Fruit fly (Drosophila melanogaster) whole organism, embryonic: ENCODE results near the gene spidey.

Source experiments
- CG10543 ChIP-seq: fragments of 200-800 bp; sonication (Bioruptor generic); optimal IDR thresholded peaks from 3 replicates; lab custom pipeline; 2017; ENCODE audit warnings: missing biosample characterization, mild to moderate bottlenecking, missing genetic modification characterization, moderate library complexity
- CG12942 ChIP-seq: fragments of 200-800 bp; sonication (Bioruptor generic); optimal IDR thresholded peaks from 3 replicates; lab custom pipeline; 2016; ENCODE audit warnings: missing biosample characterization, missing genetic modification characterization
- CG13287 ChIP-seq: fragments of 200-800 bp; sonication (Bioruptor generic); IDR thresholded peaks from 2 replicates; pipeline ENCODE4 v1.3.6; 2022; ENCODE audit warnings: missing biosample characterization, missing genetic modification characterization; ENCODE audit not compliant: partially characterized antibody
- CG13894 ChIP-seq: fragments of 200-800 bp; sonication (Bioruptor generic); optimal IDR thresholded peaks from 3 replicates; lab custom pipeline; 2018; ENCODE audit warnings: missing biosample characterization, mild to moderate bottlenecking, missing genetic modification characterization, moderate library complexity
- CG14860 ChIP-seq: fragments of 200-800 bp; sonication (Bioruptor generic); IDR thresholded peaks from 3 replicates; pipeline ENCODE4 v1.3.6; 2022; ENCODE audit warnings: missing biosample characterization, missing genetic modification characterization; ENCODE audit not compliant: partially characterized antibody
- CG15073 ChIP-seq: fragments of 200-800 bp; sonication (Bioruptor generic); optimal IDR thresholded peaks from 2 replicates; lab custom pipeline; 2016; ENCODE audit warnings: missing biosample characterization, missing genetic modification characterization
- CG17829 ChIP-seq: fragments of 200-800 bp; optimal IDR thresholded peaks from 2 replicates; lab custom pipeline; 2019; ENCODE audit warnings: missing biosample characterization, mild to moderate bottlenecking, missing genetic modification characterization, moderate library complexity
- CG2712 ChIP-seq: fragments of 200-800 bp; optimal IDR thresholded peaks from 3 replicates; lab custom pipeline; 2019; ENCODE audit warnings: missing biosample characterization, mild to moderate bottlenecking, missing genetic modification characterization, moderate library complexity
- CG31224 ChIP-seq: fragments of 200-800 bp; sonication (Bioruptor generic); IDR thresholded peaks from 2 replicates; pipeline ENCODE4 v1.3.6; 2022; ENCODE audit warnings: missing biosample characterization, missing genetic modification characterization
- CG31365 ChIP-seq: fragments of 200-800 bp; sonication (Bioruptor generic); optimal IDR thresholded peaks from 2 replicates; lab custom pipeline; 2018; ENCODE audit warnings: missing biosample characterization, mild to moderate bottlenecking, missing genetic modification characterization
- CG34224 ChIP-seq: fragments of 200-800 bp; sonication (Bioruptor generic); IDR thresholded peaks from 3 replicates; pipeline ENCODE4 v1.3.6; 2022; ENCODE audit warnings: missing biosample characterization, missing genetic modification characterization; ENCODE audit not compliant: partially characterized antibody
- CG34376 ChIP-seq: fragments of 200-800 bp; sonication (Bioruptor generic); optimal IDR thresholded peaks from 2 replicates; lab custom pipeline; 2018; ENCODE audit warnings: missing biosample characterization, mild to moderate bottlenecking, missing genetic modification characterization
- CG34422 ChIP-seq: fragments of 200-800 bp; sonication (Bioruptor generic); IDR thresholded peaks from 3 replicates; pipeline ENCODE4 v1.3.6; 2022; ENCODE audit warnings: missing biosample characterization, missing genetic modification characterization
- CG6654 ChIP-seq: fragments of 200-800 bp; sonication (Bioruptor generic); optimal IDR thresholded peaks from 2 replicates; lab custom pipeline; 2017; ENCODE audit warnings: missing biosample characterization, mild to moderate bottlenecking, missing genetic modification characterization
- CG6765 ChIP-seq: fragments of 200-800 bp; sonication (Bioruptor generic); optimal IDR thresholded peaks from 3 replicates; lab custom pipeline; 2017; ENCODE audit warnings: missing biosample characterization, mild to moderate bottlenecking, missing genetic modification characterization
- CG7372 ChIP-seq: fragments of 200-800 bp; sonication (Bioruptor generic); IDR thresholded peaks from 2 replicates; pipeline ENCODE4 v1.3.6; 2022; ENCODE audit warnings: missing biosample characterization, missing genetic modification characterization
- CG8290 ChIP-seq, 3 experiments: fragments of 200-800 bp; sonication (Bioruptor generic); optimal IDR thresholded peaks; 2 replicates each; lab custom pipeline; 2016 to 2019; ENCODE audit warnings: missing biosample characterization in 3 of 3, missing genetic modification characterization in 3 of 3, mild to moderate bottlenecking in 2 of 3, moderate library complexity in 1 of 3
- CG8765 ChIP-seq: fragments of 200-800 bp; sonication (Bioruptor generic); IDR thresholded peaks from 2 replicates; pipeline ENCODE4 v1.3.6; 2022; ENCODE audit warnings: missing biosample characterization, missing genetic modification characterization
- Eip74EF ChIP-seq, 2 experiments: fragments of 200-800 bp in 1 of 2; fragments of >200 bp in 1 of 2; sonication (Bioruptor generic) in 1 of 2; optimal IDR thresholded peaks; 2 replicates each; lab custom pipeline; 2017 to 2019; ENCODE audit warnings: missing biosample characterization in 2 of 2, missing genetic modification characterization in 2 of 2, mild to moderate bottlenecking in 1 of 2, moderate library complexity in 1 of 2
- Gsc ChIP-seq: fragments of 200-800 bp; sonication (Bioruptor generic); IDR thresholded peaks from 2 replicates; pipeline ENCODE4 v1.3.6; 2022; ENCODE audit warnings: missing biosample characterization, missing genetic modification characterization
- HLH4C ChIP-seq: fragments of 200-800 bp; sonication (Bioruptor generic); IDR thresholded peaks from 3 replicates; pipeline ENCODE4 v1.3.6; 2022; ENCODE audit warnings: missing biosample characterization, missing genetic modification characterization; ENCODE audit not compliant: partially characterized antibody
- Hand ChIP-seq: fragments of 200-800 bp; sonication (Bioruptor generic); optimal IDR thresholded peaks from 2 replicates; lab custom pipeline; 2017; ENCODE audit warnings: mild to moderate bottlenecking, missing biosample characterization, missing genetic modification reagents, missing genetic modification characterization
- Mad ChIP-seq: fragments of 200-800 bp; sonication (Bioruptor generic); optimal IDR thresholded peaks from 2 replicates; lab custom pipeline; 2016; ENCODE audit warnings: missing biosample characterization, missing genetic modification characterization
- Myb ChIP-seq: fragments of 200-800 bp; sonication (Bioruptor generic); optimal IDR thresholded peaks from 2 replicates; lab custom pipeline; 2016; ENCODE audit warnings: missing biosample characterization, missing genetic modification characterization
- NC2α ChIP-seq: fragments of 200-800 bp; sonication (Bioruptor generic); optimal IDR thresholded peaks from 2 replicates; lab custom pipeline; 2016; ENCODE audit warnings: missing biosample characterization, missing genetic modification characterization
- Nf-YB ChIP-seq: fragments of 200-800 bp; sonication (Bioruptor generic); optimal IDR thresholded peaks from 3 replicates; lab custom pipeline; 2019; ENCODE audit warnings: missing biosample characterization, mild to moderate bottlenecking, missing genetic modification characterization, moderate library complexity
- ato ChIP-seq: fragments of 200-800 bp; sonication (Bioruptor generic); IDR thresholded peaks from 2 replicates; pipeline ENCODE4 v1.3.6; 2022; ENCODE audit warnings: missing biosample characterization, missing genetic modification characterization; ENCODE audit not compliant: partially characterized antibody
- bowl ChIP-seq: fragments of 200-800 bp; sonication (Bioruptor generic); IDR thresholded peaks from 2 replicates; pipeline ENCODE4 v1.3.6; 2022; ENCODE audit warnings: missing biosample characterization, missing genetic modification characterization
- caup ChIP-seq: fragments of 200-800 bp; sonication (Bioruptor generic); optimal IDR thresholded peaks from 3 replicates; lab custom pipeline; 2017; ENCODE audit warnings: missing biosample characterization, mild to moderate bottlenecking, missing genetic modification characterization, moderate library complexity; ENCODE audit not compliant: severe bottlenecking
- gfzf ChIP-seq: fragments of 200-800 bp; sonication (Bioruptor generic); optimal IDR thresholded peaks from 2 replicates; lab custom pipeline; 2016; ENCODE audit warnings: missing biosample characterization, mild to moderate bottlenecking, missing genetic modification characterization, moderate library complexity
- hth ChIP-seq: fragments of >200 bp; optimal IDR thresholded peaks from 2 replicates; lab custom pipeline; 2017; ENCODE audit warnings: inconsistent platforms
- insv ChIP-seq, 2 experiments: fragments of 200-800 bp; sonication (Bioruptor generic); optimal IDR thresholded peaks; 3 replicates each; lab custom pipeline; 2016 to 2018; ENCODE audit warnings: missing biosample characterization in 2 of 2, missing genetic modification characterization in 2 of 2
- inv ChIP-seq: fragments of 200-800 bp; sonication (Bioruptor generic); IDR thresholded peaks from 2 replicates; pipeline ENCODE4 v1.3.6; 2022; ENCODE audit warnings: missing biosample characterization, missing genetic modification characterization; ENCODE audit not compliant: partially characterized antibody
- lab ChIP-seq: fragments of 200-800 bp; sonication (Bioruptor generic); optimal IDR thresholded peaks from 3 replicates; lab custom pipeline; 2017; ENCODE audit warnings: missing biosample characterization, missing genetic modification characterization, mild to moderate bottlenecking, moderate library complexity, missing genetic modification reagents
- onecut ChIP-seq: fragments of 200-800 bp; sonication (Bioruptor generic); IDR thresholded peaks from 2 replicates; pipeline ENCODE4 v1.3.6; 2022; ENCODE audit warnings: missing biosample characterization, missing genetic modification characterization
- pan ChIP-seq, 4 experiments: fragments of >200 bp in 3 of 4; fragments of 200-800 bp in 1 of 4; sonication (Bioruptor generic) in 1 of 4; optimal IDR thresholded peaks in 3 of 4; IDR thresholded peaks in 1 of 4; 2 replicates each; pipeline versions ENCODE4 v1.3.6 to Lab custom; 2017 to 2022; ENCODE audit warnings: missing biosample characterization in 2 of 4, missing genetic modification characterization in 2 of 4, mixed read lengths in 1 of 4
- pzg ChIP-seq: fragments of 200-800 bp; sonication (Bioruptor generic); optimal IDR thresholded peaks from 3 replicates; lab custom pipeline; 2018; ENCODE audit warnings: missing biosample characterization, mild to moderate bottlenecking, missing genetic modification characterization, moderate library complexity
- slbo ChIP-seq: fragments of 200-800 bp; sonication (Bioruptor generic); IDR thresholded peaks from 2 replicates; pipeline ENCODE4 v1.3.6; 2022; ENCODE audit warnings: missing biosample characterization, missing genetic modification characterization
- sna ChIP-seq: fragments of 200-800 bp; sonication (Bioruptor generic); IDR thresholded peaks from 2 replicates; pipeline ENCODE4 v1.3.6; 2022; ENCODE audit warnings: missing biosample characterization, missing genetic modification characterization; ENCODE audit not compliant: partially characterized antibody
- stwl ChIP-seq: fragments of 200-800 bp; sonication (Bioruptor generic); optimal IDR thresholded peaks from 3 replicates; lab custom pipeline; 2018; ENCODE audit warnings: missing biosample characterization, mild to moderate bottlenecking, missing genetic modification characterization, moderate library complexity
- sug ChIP-seq: fragments of 200-800 bp; optimal IDR thresholded peaks from 2 replicates; lab custom pipeline; 2019; ENCODE audit warnings: missing biosample characterization, mild to moderate bottlenecking, missing genetic modification characterization, moderate library complexity
- tin ChIP-seq: fragments of 200-800 bp; sonication (Bioruptor generic); optimal IDR thresholded peaks from 3 replicates; lab custom pipeline; 2016; ENCODE audit warnings: missing biosample characterization, missing genetic modification characterization
- tll ChIP-seq, 2 experiments: fragments of 200-800 bp in 1 of 2; fragments of >200 bp in 1 of 2; sonication (Bioruptor generic) in 1 of 2; optimal IDR thresholded peaks; 2 replicates each; lab custom pipeline; 2017 to 2019; ENCODE audit warnings: missing biosample characterization in 2 of 2, missing genetic modification characterization in 2 of 2, mild to moderate bottlenecking in 1 of 2, moderate library complexity in 1 of 2
- vvl ChIP-seq: fragments of 200-800 bp; sonication (Bioruptor generic); IDR thresholded peaks from 2 replicates; pipeline ENCODE4 v1.3.6; 2022; ENCODE audit warnings: missing biosample characterization, missing genetic modification characterization
- wor ChIP-seq: fragments of 200-800 bp; sonication (Bioruptor generic); IDR thresholded peaks from 2 replicates; pipeline ENCODE4 v1.3.6; 2022; ENCODE audit warnings: missing biosample characterization, missing genetic modification characterization
- z ChIP-seq: fragments of 200-800 bp; sonication (Bioruptor generic); IDR thresholded peaks from 3 replicates; pipeline ENCODE4 v1.3.6; 2022; ENCODE audit warnings: missing biosample characterization, missing genetic modification characterization
- zen2 ChIP-seq: fragments of 200-800 bp; sonication (Bioruptor generic); IDR thresholded peaks from 3 replicates; pipeline ENCODE4 v1.3.6; 2022; ENCODE audit warnings: missing biosample characterization, missing genetic modification characterization; ENCODE audit not compliant: partially characterized antibody

Gene spidey

DNA sequence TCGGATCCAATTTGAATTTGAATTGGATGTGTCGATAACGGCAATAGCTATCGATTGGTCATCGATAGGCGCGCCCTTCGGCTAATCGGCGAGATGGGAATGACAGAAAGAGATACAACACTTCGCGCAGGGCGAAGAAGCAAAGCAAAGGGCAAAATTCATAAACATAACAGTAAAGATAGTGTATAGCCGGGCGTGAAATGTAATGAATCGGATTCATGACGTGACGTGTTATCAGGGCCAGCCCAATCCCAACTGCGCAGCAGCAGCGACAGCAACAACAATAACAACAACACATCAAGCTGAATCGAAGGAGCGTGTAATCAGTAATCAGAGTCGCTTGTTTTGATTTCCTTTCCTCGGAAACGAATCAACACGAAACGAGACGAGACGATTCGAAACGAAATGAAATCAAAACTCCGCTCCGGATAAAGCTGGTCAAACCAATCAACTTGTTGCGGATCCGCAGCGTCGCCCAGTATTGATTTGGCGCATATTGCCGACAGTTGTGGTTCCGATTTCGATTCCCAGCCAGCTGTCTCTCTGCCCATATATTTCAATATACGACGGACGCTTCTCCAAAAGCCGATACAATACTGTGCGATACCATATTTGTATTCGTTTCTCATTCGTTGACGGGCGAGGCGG is 3.4 kb downstream of the spidey start, which contains the start of gene snz (continued):
- TF ChIP-seq CG34422 (GFP tag; lab: Robert Waterston, UW) (peak; percentile 47; the same call in 1 of the 3 replicates), pan (optimal IDR thresholded peaks at IDR 0.05; lab: Kevin White, UChicago) (no peak), pan (GFP tag; optimal IDR thresholded peaks at IDR 0.05 in 1 of 2, IDR thresholded peaks at IDR 0.05 in 1 of 2) (peak in 1 of 2 experiments; percentile 19), insv (GFP tag; optimal IDR thresholded peaks at IDR 0.05; lab: Kevin White, UChicago) (peak in 1 of 2 experiments; percentile 91), CG34224 (peak; percentile 76), CG8765 (GFP tag; lab: Robert Waterston, UW) (no peak), slbo (GFP tag; lab: Robert Waterston, UW) (0 out of 2 replicates have a peak, but pooled peaks have one; percentile 8), sna (GFP tag; lab: Robert Waterston, UW) (peak; percentile 77), onecut (GFP tag; lab: Robert Waterston, UW) (peak; percentile 85), Gsc (GFP tag; lab: Robert Waterston, UW) (no peak), CG34376 (GFP tag; lab: Kevin White, UChicago) (peak; percentile 97), wor (GFP tag; lab: Robert Waterston, UW) (no peak), CG6765 (GFP tag; lab: Kevin White, UChicago) (no peak), CG15073 (no peak), stwl (tag; lab: Kevin White, UChicago) (peak; percentile 49), inv (peak; percentile 48; the same call in 1 of the 2 replicates), Hand (GFP tag; lab: Kevin White, UChicago) (peak; percentile 6), bowl (GFP tag; lab: Robert Waterston, UW) (no peak), pzg (GFP tag; lab: Kevin White, UChicago) (peak; percentile 57), caup (peak; percentile 10), tin (no peak), Eip74EF (GFP tag; optimal IDR thresholded peaks at IDR 0.05; lab: Kevin White, UChicago) (no peak), CG17829 (tag; lab: Kevin White, UChicago) (no peak), NC2α (GFP tag; lab: Kevin White, UChicago) (no peak), tll (GFP tag; optimal IDR thresholded peaks at IDR 0.05; lab: Kevin White, UChicago) (no peak), gfzf (peak; percentile 2), HLH4C (peak; percentile 86), CG6654 (GFP tag; lab: Kevin White, UChicago) (no peak), CG2712 (tag; lab: Kevin White, UChicago) (peak; percentile 44), CG12942 (no peak), CG13894 (peak; percentile 65), Nf-YB (GFP tag; lab: Kevin White, UChicago) (no peak), z (no peak), ato (GFP tag; lab: Robert Waterston, UW) (peak; percentile 50; the same call in 1 of the 2 replicates), vvl (GFP tag; lab: Robert Waterston, UW) (no peak), Mad (GFP tag; lab: Kevin White, UChicago) (no peak), CG8290 (GFP tag; optimal IDR thresholded peaks at IDR 0.05; lab: Kevin White, UChicago) (no peak), CG8290 (tag; optimal IDR thresholded peaks at IDR 0.05; lab: Kevin White, UChicago) (no peak), CG31224 (no peak), lab (GFP tag; lab: Kevin White, UChicago) (peak; percentile 46), CG7372 (no peak), zen2 (peak; percentile 68; the same call in 2 of the 3 replicates), CG31365 (tag; lab: Kevin White, UChicago) (no peak), CG13287 (peak; percentile 83), sug (tag; lab: Kevin White, UChicago) (peak; percentile 77), Myb (GFP tag; lab: Kevin White, UChicago) (peak; percentile 88), CG10543 (GFP tag; lab: Kevin White, UChicago) (peak; percentile 50), CG14860 (GFP tag; lab: Robert Waterston, UW) (peak; percentile 77), hth (lab: Kevin White, UChicago) (no peak)
